Fruit fly (Drosophila melanogaster): ENCODE data around the gene eas.

- TF ChIP-seq br (GFP tag; optimal IDR thresholded peaks at IDR 0.05) (no peak), Abd-B (GFP tag; optimal IDR thresholded peaks at IDR 0.05) (no peak), HLH106 (tag; optimal IDR thresholded peaks at IDR 0.05) (no peak), usp (GFP tag; optimal IDR thresholded peaks at IDR 0.05) (no peak), CG32264 (GFP tag; optimal IDR thresholded peaks at IDR 0.05) (no peak), fru (GFP tag; optimal IDR thresholded peaks at IDR 0.05) (peak; percentile 2), psq (GFP tag; optimal IDR thresholded peaks at IDR 0.05) (no peak), Myc (optimal IDR thresholded peaks at IDR 0.05) (no peak)
Observed at dm6 chrX:16333434-16334141, 55.5 kb downstream of the eas start, which contains the start of the genes CG9921 and Dsp1.
